Worm (Caenorhabditis elegans) whole organism, late embryonic: ENCODE measurements around the gene sup-12.

ENCODE experiments used
- ama-1 ChIP-seq: fragments of 150-350 bp; optimal IDR thresholded peaks from 2 replicates; lab custom pipeline; 2014
- lim-6 ChIP-seq: sonication (generic microtip); optimal IDR thresholded peaks from 2 replicates; lab custom pipeline; 2016; ENCODE audit warnings: missing genetic modification characterization, missing compliant biosample characterization
- nhr-11 ChIP-seq: fragments of 150-350 bp; optimal IDR thresholded peaks from 2 replicates; lab custom pipeline; 2014; ENCODE audit warnings: missing biosample characterization, missing genetic modification characterization
- pha-4 ChIP-seq: fragments of 150-350 bp; optimal IDR thresholded peaks from 2 replicates; lab custom pipeline; 2018; ENCODE audit warnings: missing biosample characterization, missing genetic modification reagents, missing genetic modification characterization

- TF ChIP-seq ama-1 (lab: Kevin White, UChicago) (no peak), nhr-11 (tag; lab: Kevin White, UChicago) (no peak), pha-4 (no peak), lim-6 (tag; lab: Kevin White, UChicago) (no peak)
Measured at ce11 chrX:3952737-3953136, 48.4 kb downstream of the sup-12 start.
